Worm (Caenorhabditis elegans) whole organism, L1 larva: ENCODE data around the gene del-7.

Source experiments
- aha-1 ChIP-seq: fragments of 150-350 bp; optimal IDR thresholded peaks from 2 replicates; lab custom pipeline; 2014; ENCODE audit warnings: missing biosample characterization, missing genetic modification characterization
- alr-1 ChIP-seq: fragments of 200-800 bp; sonication (Bioruptor generic); optimal IDR thresholded peaks from 2 replicates; lab custom pipeline; 2018; ENCODE audit warnings: borderline replicate concordance, mild to moderate bottlenecking, missing genetic modification characterization, missing compliant biosample characterization
- blmp-1 ChIP-seq: fragments of 150-350 bp; optimal IDR thresholded peaks from 2 replicates; lab custom pipeline; 2014; ENCODE audit warnings: missing biosample characterization, missing genetic modification characterization
- ceh-63 ChIP-seq: fragments of 200-800 bp; sonication (Bioruptor generic); optimal IDR thresholded peaks from 2 replicates; lab custom pipeline; 2018; ENCODE audit warnings: mild to moderate bottlenecking, missing genetic modification characterization, missing compliant biosample characterization
- egl-27 ChIP-seq, 2 experiments: fragments of 150-350 bp in 1 of 2; sonication (generic microtip); optimal IDR thresholded peaks; 3 replicates each; lab custom pipeline; 2017 to 2018; ENCODE audit warnings: missing biosample characterization in 2 of 2, missing genetic modification characterization in 2 of 2, missing genetic modification reagents in 2 of 2
- elt-2 ChIP-seq: sonication (generic microtip); optimal IDR thresholded peaks from 2 replicates; lab custom pipeline; 2016; ENCODE audit warnings: missing genetic modification characterization, mild to moderate bottlenecking, inconsistent platforms, missing compliant biosample characterization, missing genetic modification reagents
- elt-3 ChIP-seq, 6 experiments: fragments of 150-350 bp in 1 of 6; sonication (generic microtip); optimal IDR thresholded peaks; 2 replicates each; lab custom pipeline; 2017 to 2018; ENCODE audit warnings: missing biosample characterization in 6 of 6, missing genetic modification characterization in 6 of 6, inconsistent platforms in 1 of 6
- fkh-10 ChIP-seq: sonication (generic microtip); optimal IDR thresholded peaks from 2 replicates; lab custom pipeline; 2017; ENCODE audit warnings: missing biosample characterization, missing genetic modification reagents, missing genetic modification characterization
- hpl-2 ChIP-seq: fragments of 150-350 bp; optimal IDR thresholded peaks from 2 replicates; lab custom pipeline; 2014; ENCODE audit warnings: missing biosample characterization, missing genetic modification reagents, missing genetic modification characterization
- irx-1 ChIP-seq: sonication (generic microtip); optimal IDR thresholded peaks from 2 replicates; lab custom pipeline; 2016; ENCODE audit warnings: missing genetic modification characterization, missing compliant biosample characterization
- isw-1 ChIP-seq: fragments of 200-800 bp; sonication (Bioruptor generic); IDR thresholded peaks from 2 replicates; pipeline ENCODE4 v1.3.6; 2022; ENCODE audit warnings: missing genetic modification characterization, missing compliant biosample characterization
- lin-13 ChIP-seq: fragments of 150-350 bp; optimal IDR thresholded peaks from 2 replicates; lab custom pipeline; 2014; ENCODE audit warnings: missing biosample characterization, missing genetic modification reagents, missing genetic modification characterization
- lin-14 ChIP-seq: fragments of 200-800 bp; sonication (Bioruptor generic); optimal IDR thresholded peaks from 2 replicates; lab custom pipeline; 2018; ENCODE audit warnings: mild to moderate bottlenecking, missing genetic modification characterization, moderate library complexity, missing compliant biosample characterization
- lin-35 ChIP-seq, 2 experiments: fragments of 150-350 bp; optimal IDR thresholded peaks; 2 replicates each; lab custom pipeline; 2014; ENCODE audit warnings: missing biosample characterization in 2 of 2, missing genetic modification characterization in 2 of 2, missing genetic modification reagents in 2 of 2
- lir-3 ChIP-seq: sonication (generic microtip); optimal IDR thresholded peaks from 2 replicates; lab custom pipeline; 2016; ENCODE audit warnings: mild to moderate bottlenecking, missing genetic modification characterization, moderate library complexity, missing compliant biosample characterization; ENCODE audit not compliant: poor library complexity
- lsy-2 ChIP-seq, 2 experiments: fragments of 150-350 bp; optimal IDR thresholded peaks; 2 replicates each; lab custom pipeline; 2014; ENCODE audit warnings: missing biosample characterization in 2 of 2, missing genetic modification characterization in 2 of 2
- mab-9 ChIP-seq: fragments of 200-800 bp; sonication (Bioruptor generic); IDR thresholded peaks from 2 replicates; pipeline ENCODE4 v1.3.6; 2022; ENCODE audit warnings: missing genetic modification reagents, missing genetic modification characterization, missing compliant biosample characterization
- mdl-1 ChIP-seq, 2 experiments: fragments of 150-350 bp; optimal IDR thresholded peaks; 2 replicates each; lab custom pipeline; 2014 to 2017; ENCODE audit warnings: missing biosample characterization in 2 of 2, missing genetic modification characterization in 2 of 2, inconsistent platforms in 1 of 2
- mef-2 ChIP-seq: fragments of 150-350 bp; optimal IDR thresholded peaks from 2 replicates; lab custom pipeline; 2014; ENCODE audit warnings: missing biosample characterization, missing genetic modification characterization
- mep-1 ChIP-seq: fragments of 150-350 bp; optimal IDR thresholded peaks from 2 replicates; lab custom pipeline; 2014; ENCODE audit warnings: missing biosample characterization, missing genetic modification characterization
- nhr-20 ChIP-seq: sonication (generic microtip); optimal IDR thresholded peaks from 2 replicates; lab custom pipeline; 2016; ENCODE audit warnings: mild to moderate bottlenecking, missing genetic modification characterization, missing compliant biosample characterization
- nhr-237 ChIP-seq: fragments of 150-350 bp; optimal IDR thresholded peaks from 2 replicates; lab custom pipeline; 2014; ENCODE audit warnings: missing biosample characterization, missing genetic modification characterization
- nhr-28 ChIP-seq: fragments of 150-350 bp; optimal IDR thresholded peaks from 2 replicates; lab custom pipeline; 2014; ENCODE audit warnings: missing biosample characterization, missing genetic modification characterization
- nhr-47 ChIP-seq: sonication (generic microtip); optimal IDR thresholded peaks from 2 replicates; lab custom pipeline; 2016; ENCODE audit warnings: mild to moderate bottlenecking, missing genetic modification characterization, moderate library complexity, missing compliant biosample characterization
- nhr-76 ChIP-seq: sonication (generic microtip); optimal IDR thresholded peaks from 2 replicates; lab custom pipeline; 2017; ENCODE audit warnings: missing biosample characterization, missing genetic modification characterization
- pag-3 ChIP-seq: sonication (generic microtip); optimal IDR thresholded peaks from 2 replicates; lab custom pipeline; 2017; ENCODE audit warnings: missing genetic modification characterization, mild to moderate bottlenecking, missing compliant biosample characterization, antibody characterized with exemption, borderline replicate concordance; ENCODE audit not compliant: insufficient read depth
- skn-1 ChIP-seq: fragments of 150-350 bp; optimal IDR thresholded peaks from 2 replicates; lab custom pipeline; 2014; ENCODE audit warnings: missing biosample characterization, missing genetic modification characterization
- sptf-1 ChIP-seq: fragments of 150-350 bp; optimal IDR thresholded peaks from 2 replicates; lab custom pipeline; 2014; ENCODE audit warnings: missing biosample characterization, missing genetic modification characterization
- tbx-2 ChIP-seq: sonication (generic microtip); optimal IDR thresholded peaks from 2 replicates; lab custom pipeline; 2016; ENCODE audit warnings: missing genetic modification characterization, missing compliant biosample characterization
- tlp-1 ChIP-seq: fragments of 150-350 bp; optimal IDR thresholded peaks from 2 replicates; lab custom pipeline; 2014; ENCODE audit warnings: missing biosample characterization, missing genetic modification characterization
- unc-30 ChIP-seq: sonication (generic microtip); optimal IDR thresholded peaks from 2 replicates; lab custom pipeline; 2017; ENCODE audit warnings: missing biosample characterization, missing genetic modification characterization
- unc-62 ChIP-seq: fragments of 150-350 bp; optimal IDR thresholded peaks from 2 replicates; lab custom pipeline; 2014; ENCODE audit warnings: missing biosample characterization, missing genetic modification reagents, missing genetic modification characterization
- xbp-1 ChIP-seq: sonication (generic microtip); optimal IDR thresholded peaks from 2 replicates; lab custom pipeline; 2016; ENCODE audit warnings: missing genetic modification characterization, missing compliant biosample characterization
- zag-1 ChIP-seq: fragments of 150-350 bp; optimal IDR thresholded peaks from 2 replicates; lab custom pipeline; 2014; ENCODE audit warnings: missing biosample characterization, missing genetic modification characterization
- zip-4 ChIP-seq: fragments of 200-800 bp; sonication (Bioruptor generic); optimal IDR thresholded peaks from 2 replicates; lab custom pipeline; 2018; ENCODE audit warnings: mild to moderate bottlenecking, missing genetic modification characterization, moderate library complexity, missing compliant biosample characterization

del-7 gene

ce11 chrIV:7734619-7735018 is 25.6 kb upstream of the del-7 start, which contains the start of gene clx-1:
Gene clx-1 (plus strand): TSS chrIV:7734648.
- TF ChIP-seq lin-13 (GFP tag; lab: Kevin White, UChicago) = no peak
- TF ChIP-seq zip-4 (GFP tag; lab: Kevin White, UChicago) = no peak
- TF ChIP-seq isw-1 (GFP tag; lab: Robert Waterston, UW) = no peak
- no peak for TF ChIP-seq mab-9 (GFP tag; lab: Robert Waterston, UW)
- no peak for TF ChIP-seq egl-27 (tag; optimal IDR thresholded peaks at IDR 0.05; lab: Kevin White, UChicago)
- TF ChIP-seq blmp-1 (tag; lab: Kevin White, UChicago) = no peak
- no peak for TF ChIP-seq nhr-28 (tag; lab: Kevin White, UChicago)
- TF ChIP-seq skn-1 = no peak
- no peak for TF ChIP-seq hpl-2 (GFP tag; lab: Kevin White, UChicago)
- TF ChIP-seq pag-3 (tag; lab: Kevin White, UChicago) = no peak
- no peak for TF ChIP-seq ceh-63 (GFP tag; lab: Kevin White, UChicago)
- TF ChIP-seq unc-30 = no peak
- no peak for TF ChIP-seq zag-1 (tag; lab: Kevin White, UChicago)
- no peak for TF ChIP-seq fkh-10 (GFP tag; lab: Kevin White, UChicago)

ce11 chrIV:7736616-7737015 is 23.6 kb upstream of the del-7 start:
- TF ChIP-seq lin-35 (GFP tag; optimal IDR thresholded peaks at IDR 0.05; lab: Kevin White, UChicago) = no peak
- TF ChIP-seq tbx-2 (tag; lab: Kevin White, UChicago) = peak; percentile 39
- peak; percentile 66 for TF ChIP-seq lin-14 (GFP tag; lab: Kevin White, UChicago)
- no peak for TF ChIP-seq lsy-2 (tag; optimal IDR thresholded peaks at IDR 0.05; lab: Kevin White, UChicago)
- no peak for TF ChIP-seq ceh-63 (GFP tag; lab: Kevin White, UChicago)
- no peak for TF ChIP-seq mdl-1 (tag; optimal IDR thresholded peaks at IDR 0.05; lab: Kevin White, UChicago)
- no peak for TF ChIP-seq lir-3
- TF ChIP-seq sptf-1 (tag; lab: Kevin White, UChicago) = no peak
- no peak for TF ChIP-seq tlp-1 (tag; lab: Kevin White, UChicago)
- no peak for TF ChIP-seq irx-1 (tag; lab: Kevin White, UChicago)

ce11 chrIV:7743539-7743938 is 16.7 kb upstream of the del-7 start, which contains the start of gene npr-35:
Gene npr-35 (plus strand): TSS chrIV:7743839.
- TF ChIP-seq elt-3 (tag; optimal IDR thresholded peaks at IDR 0.05; lab: Kevin White, UChicago) = no peak
- no peak for TF ChIP-seq nhr-20 (tag; lab: Kevin White, UChicago)
- no peak for TF ChIP-seq mep-1 (tag; lab: Kevin White, UChicago)
- no peak for TF ChIP-seq aha-1 (tag; lab: Kevin White, UChicago)
- TF ChIP-seq nhr-47 (tag; lab: Kevin White, UChicago) = no peak
- TF ChIP-seq mef-2 (tag; lab: Kevin White, UChicago) = no peak
- TF ChIP-seq nhr-76 (tag; lab: Kevin White, UChicago) = no peak
- no peak for TF ChIP-seq xbp-1
- no peak for TF ChIP-seq lin-13 (GFP tag; lab: Kevin White, UChicago)
- no peak for TF ChIP-seq unc-62 (GFP tag; lab: Kevin White, UChicago)
- TF ChIP-seq alr-1 (tag; lab: Kevin White, UChicago) = no peak

- TF ChIP-seq nhr-237 (tag; lab: Kevin White, UChicago) (no peak), elt-2 (tag; lab: Kevin White, UChicago) (peak; percentile 49)
Measured at ce11 chrIV:7747838-7748237, 12.4 kb upstream of the del-7 start, which contains the start of gene klo-1. Gene klo-1 (minus strand): TSS chrIV:7748225.
